Fruit fly (Drosophila melanogaster) whole organism, prepupa: ENCODE results near the gene Apc2.

Experiments used
- CG31627 ChIP-seq: fragments of 200-800 bp; sonication (Bioruptor generic); optimal IDR thresholded peaks from 3 replicates; lab custom pipeline; 2016; ENCODE audit warnings: missing biosample characterization, missing genetic modification characterization
- Hr38 ChIP-seq: sonication (Bioruptor generic); optimal IDR thresholded peaks from 2 replicates; lab custom pipeline; 2016; ENCODE audit warnings: missing biosample characterization, missing genetic modification characterization
- Met ChIP-seq: fragments of 200-800 bp; sonication (Bioruptor generic); optimal IDR thresholded peaks from 3 replicates; lab custom pipeline; 2016; ENCODE audit warnings: missing biosample characterization, missing genetic modification characterization
- achi ChIP-seq: fragments of 200-800 bp; sonication (Bioruptor generic); optimal IDR thresholded peaks from 3 replicates; lab custom pipeline; 2016; ENCODE audit warnings: missing biosample characterization, missing genetic modification characterization
- acj6 ChIP-seq: fragments of 200-800 bp; sonication (Bioruptor generic); optimal IDR thresholded peaks from 3 replicates; lab custom pipeline; 2016; ENCODE audit warnings: missing biosample characterization, missing genetic modification characterization
- cyc ChIP-seq: fragments of 200-800 bp; sonication (Bioruptor generic); optimal IDR thresholded peaks from 3 replicates; lab custom pipeline; 2016; ENCODE audit warnings: missing biosample characterization, missing genetic modification characterization
- pdm3 ChIP-seq: fragments of 200-800 bp; sonication (Bioruptor generic); optimal IDR thresholded peaks from 3 replicates; lab custom pipeline; 2016; ENCODE audit warnings: missing biosample characterization, missing genetic modification characterization

DNA sequence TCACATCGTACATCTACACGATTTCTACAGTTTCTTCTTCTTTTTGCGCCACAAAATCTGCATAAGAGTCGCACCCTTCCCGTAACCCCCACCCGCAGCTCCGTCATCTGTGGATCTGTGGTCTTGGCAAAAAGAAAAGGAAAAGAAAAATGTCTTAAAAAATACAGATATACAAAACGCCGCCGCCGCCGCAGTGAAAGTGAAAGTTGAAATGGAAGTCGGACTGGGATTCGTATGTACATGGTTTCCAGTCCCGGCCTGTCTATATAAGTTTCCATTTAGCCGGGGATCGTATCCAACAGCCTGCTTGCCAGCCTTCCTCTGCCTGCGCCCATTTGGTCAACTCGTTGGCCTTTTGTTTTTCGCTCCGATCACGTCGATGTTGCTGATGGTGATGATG, 52.3 kb downstream of the Apc2 start:
- no peak for TF ChIP-seq acj6 (GFP tag; lab: Kevin White, UChicago)
- no peak for TF ChIP-seq Met
- TF ChIP-seq cyc: no peak
- TF ChIP-seq achi (GFP tag; lab: Kevin White, UChicago): no peak
- TF ChIP-seq Hr38 (GFP tag; lab: Kevin White, UChicago): no peak
- no peak for TF ChIP-seq CG31627 (GFP tag; lab: Kevin White, UChicago)
- no peak for TF ChIP-seq pdm3 (GFP tag; lab: Kevin White, UChicago)
